Worm (Caenorhabditis elegans) whole organism, L2 larva: ENCODE measurements around the gene fbxa-197.

Source experiments
- C34F6.9 ChIP-seq: fragments of 150-350 bp; optimal IDR thresholded peaks from 2 replicates; lab custom pipeline; 2014; ENCODE audit warnings: missing biosample characterization, missing genetic modification characterization
- F13H6.1 ChIP-seq: sonication (generic microtip); optimal IDR thresholded peaks from 2 replicates; lab custom pipeline; 2016; ENCODE audit warnings: missing genetic modification characterization, missing compliant biosample characterization
- Y55F3AM.14 ChIP-seq: fragments of 200-800 bp; sonication (Bioruptor generic); optimal IDR thresholded peaks from 2 replicates; lab custom pipeline; 2018; ENCODE audit warnings: mild to moderate bottlenecking, missing genetic modification characterization, missing compliant biosample characterization
- ZK546.5 ChIP-seq: sonication (generic microtip); optimal IDR thresholded peaks from 2 replicates; lab custom pipeline; 2017; ENCODE audit warnings: missing biosample characterization, missing genetic modification characterization
- alr-1 ChIP-seq: fragments of 150-350 bp; optimal IDR thresholded peaks from 2 replicates; lab custom pipeline; 2014; ENCODE audit warnings: missing biosample characterization, missing genetic modification characterization
- aly-2 ChIP-seq: fragments of 150-350 bp; optimal IDR thresholded peaks from 2 replicates; lab custom pipeline; 2014; ENCODE audit warnings: missing biosample characterization, missing genetic modification characterization
- ama-1 ChIP-seq: fragments of 150-350 bp; optimal IDR thresholded peaks from 2 replicates; lab custom pipeline; 2018; ENCODE audit warnings: inconsistent platforms
- blmp-1 ChIP-seq: sonication (generic microtip); optimal IDR thresholded peaks from 2 replicates; lab custom pipeline; 2017; ENCODE audit warnings: missing genetic modification characterization, mild to moderate bottlenecking, missing compliant biosample characterization, antibody characterized with exemption, moderate library complexity; ENCODE audit not compliant: insufficient read depth
- ceh-82 ChIP-seq: fragments of 150-350 bp; optimal IDR thresholded peaks from 2 replicates; lab custom pipeline; 2014; ENCODE audit warnings: missing biosample characterization, missing genetic modification characterization
- crh-2 ChIP-seq: sonication (generic microtip); optimal IDR thresholded peaks from 2 replicates; lab custom pipeline; 2017; ENCODE audit warnings: missing biosample characterization, missing genetic modification characterization
- elt-1 ChIP-seq: fragments of 150-350 bp; optimal IDR thresholded peaks from 2 replicates; lab custom pipeline; 2014; ENCODE audit warnings: missing biosample characterization, missing genetic modification characterization
- elt-3 ChIP-seq: sonication (generic microtip); optimal IDR thresholded peaks from 2 replicates; lab custom pipeline; 2017; ENCODE audit warnings: missing biosample characterization, missing genetic modification characterization
- fos-1 ChIP-seq: fragments of 150-350 bp; optimal IDR thresholded peaks from 2 replicates; lab custom pipeline; 2014; ENCODE audit warnings: missing biosample characterization, missing genetic modification characterization
- gmeb-1 ChIP-seq: fragments of 150-350 bp; optimal IDR thresholded peaks from 2 replicates; lab custom pipeline; 2014; ENCODE audit warnings: missing biosample characterization, missing genetic modification characterization
- lin-11 ChIP-seq: fragments of 150-350 bp; sonication (generic microtip); optimal IDR thresholded peaks from 2 replicates; lab custom pipeline; 2014; ENCODE audit warnings: missing biosample characterization, missing genetic modification characterization, inconsistent platforms, mixed read lengths
- lin-39 ChIP-seq: fragments of 150-350 bp; optimal IDR thresholded peaks from 2 replicates; lab custom pipeline; 2014; ENCODE audit warnings: missing biosample characterization, missing genetic modification reagents, missing genetic modification characterization
- mab-5 ChIP-seq: fragments of 150-350 bp; optimal IDR thresholded peaks from 2 replicates; lab custom pipeline; 2014; ENCODE audit warnings: missing biosample characterization, missing genetic modification characterization
- mbf-1 ChIP-seq: sonication (generic microtip); optimal IDR thresholded peaks from 2 replicates; lab custom pipeline; 2017; ENCODE audit warnings: missing biosample characterization, missing genetic modification characterization
- mdl-1 ChIP-seq, 2 experiments: fragments of 150-350 bp in 1 of 2; sonication (generic microtip) in 1 of 2; optimal IDR thresholded peaks; 2 replicates each; lab custom pipeline; 2017; ENCODE audit warnings: missing biosample characterization in 2 of 2, missing genetic modification characterization in 2 of 2
- nhr-10 ChIP-seq: sonication (generic microtip); optimal IDR thresholded peaks from 2 replicates; lab custom pipeline; 2017; ENCODE audit warnings: missing biosample characterization, missing genetic modification characterization
- nhr-11 ChIP-seq: fragments of 150-350 bp; optimal IDR thresholded peaks from 2 replicates; lab custom pipeline; 2014; ENCODE audit warnings: missing biosample characterization, missing genetic modification characterization
- nhr-12 ChIP-seq: fragments of 150-350 bp; optimal IDR thresholded peaks from 2 replicates; lab custom pipeline; 2014; ENCODE audit warnings: missing biosample characterization, missing genetic modification characterization
- nhr-23 ChIP-seq: fragments of 150-350 bp; optimal IDR thresholded peaks from 2 replicates; lab custom pipeline; 2014; ENCODE audit warnings: missing biosample characterization, missing genetic modification reagents, missing genetic modification characterization
- nhr-237 ChIP-seq: fragments of 150-350 bp; optimal IDR thresholded peaks from 2 replicates; lab custom pipeline; 2014; ENCODE audit warnings: missing biosample characterization, missing genetic modification characterization
- nhr-25 ChIP-seq: fragments of 150-350 bp; sonication (generic microtip); optimal IDR thresholded peaks from 3 replicates; lab custom pipeline; 2014; ENCODE audit warnings: missing biosample characterization, missing genetic modification characterization
- nhr-6 ChIP-seq: fragments of 150-350 bp; optimal IDR thresholded peaks from 2 replicates; lab custom pipeline; 2014; ENCODE audit warnings: missing biosample characterization, missing genetic modification characterization
- nhr-77 ChIP-seq: fragments of 150-350 bp; optimal IDR thresholded peaks from 2 replicates; lab custom pipeline; 2014; ENCODE audit warnings: missing biosample characterization, missing genetic modification characterization
- peb-1 ChIP-seq: fragments of 150-350 bp; optimal IDR thresholded peaks from 2 replicates; lab custom pipeline; 2014; ENCODE audit warnings: missing biosample characterization, missing genetic modification characterization
- sem-4 ChIP-seq: fragments of 150-350 bp; optimal IDR thresholded peaks from 2 replicates; lab custom pipeline; 2014; ENCODE audit warnings: missing biosample characterization, missing genetic modification reagents, missing genetic modification characterization
- skn-1 ChIP-seq: sonication (generic microtip); optimal IDR thresholded peaks from 2 replicates; lab custom pipeline; 2017; ENCODE audit warnings: missing biosample characterization, missing genetic modification characterization
- sma-3 ChIP-seq: sonication (generic microtip); optimal IDR thresholded peaks from 2 replicates; lab custom pipeline; 2016; ENCODE audit warnings: missing genetic modification reagents, missing genetic modification characterization, missing compliant biosample characterization
- sma-9 ChIP-seq, 2 experiments: fragments of 150-350 bp in 1 of 2; sonication (generic microtip) in 1 of 2; optimal IDR thresholded peaks; 2 replicates each; lab custom pipeline; 2014 to 2016; ENCODE audit warnings: missing genetic modification characterization in 2 of 2, mild to moderate bottlenecking in 1 of 2, missing biosample characterization in 1 of 2, missing compliant biosample characterization in 1 of 2, missing genetic modification reagents in 1 of 2, moderate library complexity in 1 of 2
- unc-39 ChIP-seq: fragments of 150-350 bp; optimal IDR thresholded peaks from 2 replicates; lab custom pipeline; 2014; ENCODE audit warnings: missing biosample characterization, missing genetic modification characterization
- unc-55 ChIP-seq: fragments of 150-350 bp; sonication (generic microtip); optimal IDR thresholded peaks from 3 replicates; lab custom pipeline; 2014; ENCODE audit warnings: missing biosample characterization, missing genetic modification reagents, missing genetic modification characterization
- unc-62 ChIP-seq: fragments of 150-350 bp; optimal IDR thresholded peaks from 2 replicates; lab custom pipeline; 2014; ENCODE audit warnings: missing biosample characterization, missing genetic modification reagents, missing genetic modification characterization
- zag-1 ChIP-seq: fragments of 150-350 bp; optimal IDR thresholded peaks from 2 replicates; lab custom pipeline; 2014; ENCODE audit warnings: missing biosample characterization, missing genetic modification characterization
- ztf-1 ChIP-seq: fragments of 200-800 bp; sonication (Bioruptor generic); conservative IDR thresholded peaks from 2 replicates; pipeline ENCODE4 v1.3.6; 2022; ENCODE audit warnings: missing genetic modification characterization, missing compliant biosample characterization

The fbxa-197 gene

ce11 chrV:15888751-15889150 is 21.3 kb downstream of the fbxa-197 start, which contains the start of gene cgt-1:
cgt-1 (minus strand) TSS chrV:15888851.
- TF ChIP-seq blmp-1 (tag; lab: Kevin White, UChicago) = no peak
- TF ChIP-seq nhr-77 (tag; lab: Kevin White, UChicago) = no peak
- TF ChIP-seq skn-1 (tag; lab: Kevin White, UChicago) = no peak
- no peak for TF ChIP-seq nhr-12 (tag; lab: Kevin White, UChicago)
- TF ChIP-seq nhr-237 (tag; lab: Kevin White, UChicago) = no peak
- no peak for TF ChIP-seq mbf-1
- no peak for TF ChIP-seq alr-1 (tag; lab: Kevin White, UChicago)
- no peak for TF ChIP-seq ZK546.5 (tag; lab: Kevin White, UChicago)
- no peak for TF ChIP-seq mab-5 (tag; lab: Kevin White, UChicago)
- TF ChIP-seq mdl-1 (tag; optimal IDR thresholded peaks at IDR 0.05; lab: Kevin White, UChicago) = no peak
- no peak for TF ChIP-seq elt-3 (tag; lab: Kevin White, UChicago)
- no peak for TF ChIP-seq Y55F3AM.14 (GFP tag; lab: Kevin White, UChicago)
- TF ChIP-seq F13H6.1 = no peak
- no peak for TF ChIP-seq sma-3

- TF ChIP-seq fos-1 (tag; lab: Kevin White, UChicago) (peak; percentile 88), F13H6.1 (no peak)
These were observed 22.6 kb downstream of the fbxa-197 start for ce11 chrV:15890115-15890514.

- TF ChIP-seq fos-1 (tag; lab: Kevin White, UChicago) (peak; percentile 84), ZK546.5 (tag; lab: Kevin White, UChicago) (no peak), F13H6.1 (no peak), C34F6.9 (tag; lab: Kevin White, UChicago) (no peak), nhr-237 (tag; lab: Kevin White, UChicago) (no peak), ceh-82 (tag; lab: Kevin White, UChicago) (no peak), elt-3 (tag; lab: Kevin White, UChicago) (no peak), skn-1 (tag; lab: Kevin White, UChicago) (no peak), sma-9 (GFP tag; optimal IDR thresholded peaks at IDR 0.05; lab: Kevin White, UChicago) (peak; percentile 10), sma-9 (tag; optimal IDR thresholded peaks at IDR 0.05; lab: Kevin White, UChicago) (no peak), gmeb-1 (tag; lab: Kevin White, UChicago) (no peak), unc-62 (GFP tag; lab: Kevin White, UChicago) (no peak)
These were observed 23.8 kb downstream of the fbxa-197 start for ce11 chrV:15891279-15891678.

ce11 chrV:15891761-15892160 is 24.3 kb downstream of the fbxa-197 start, which contains the start of gene T06C12.12:
T06C12.12 (plus strand) TSS chrV:15892061.
- TF ChIP-seq lin-11 (tag; lab: Kevin White, UChicago) (no peak), blmp-1 (tag; lab: Kevin White, UChicago) (no peak), lin-39 (no peak), nhr-6 (no peak), nhr-10 (no peak), sma-9 (GFP tag; optimal IDR thresholded peaks at IDR 0.05; lab: Kevin White, UChicago) (no peak), sma-9 (tag; optimal IDR thresholded peaks at IDR 0.05; lab: Kevin White, UChicago) (no peak), skn-1 (tag; lab: Kevin White, UChicago) (no peak), unc-55 (no peak), nhr-11 (no peak), ama-1 (lab: Kevin White, UChicago) (no peak), sma-3 (no peak), ceh-82 (tag; lab: Kevin White, UChicago) (no peak), mab-5 (tag; lab: Kevin White, UChicago) (no peak), sem-4 (tag; lab: Kevin White, UChicago) (no peak), nhr-77 (tag; lab: Kevin White, UChicago) (no peak), nhr-23 (tag; lab: Kevin White, UChicago) (no peak)

- no peak for TF ChIP-seq elt-3 (tag; lab: Kevin White, UChicago)
- no peak for TF ChIP-seq nhr-25 (tag; lab: Kevin White, UChicago)
- no peak for TF ChIP-seq skn-1 (tag; lab: Kevin White, UChicago)
- TF ChIP-seq blmp-1 (tag; lab: Kevin White, UChicago) = no peak
- no peak for TF ChIP-seq crh-2 (tag; lab: Kevin White, UChicago)
- no peak for TF ChIP-seq mdl-1 (tag; optimal IDR thresholded peaks at IDR 0.05; lab: Kevin White, UChicago)
- no peak for TF ChIP-seq mbf-1
- TF ChIP-seq aly-2 (tag; lab: Kevin White, UChicago) = no peak
- no peak for TF ChIP-seq zag-1
- no peak for TF ChIP-seq nhr-10
- TF ChIP-seq sma-3 = no peak
- TF ChIP-seq lin-11 (tag; lab: Kevin White, UChicago) = no peak
- no peak for TF ChIP-seq unc-39 (tag; lab: Kevin White, UChicago)
- no peak for TF ChIP-seq peb-1
- no peak for TF ChIP-seq unc-55
- TF ChIP-seq ztf-1 = no peak
- TF ChIP-seq elt-1 (tag; lab: Kevin White, UChicago) = no peak
These were observed 25.2 kb downstream of the fbxa-197 start, which contains the start of gene T06C12.11 for ce11 chrV:15892696-15893095. T06C12.11 (plus strand) TSS chrV:15892996.
